Worm (Caenorhabditis elegans) whole organism, young adult: ENCODE measurements around the gene Y38E10A.34.

ENCODE experiments used
- B0336.3 ChIP-seq: fragments of 200-800 bp; sonication (Bioruptor generic); IDR thresholded peaks from 2 replicates; pipeline ENCODE4 v1.3.6; 2022; ENCODE audit warnings: missing genetic modification characterization, missing compliant biosample characterization
- C17E4.6 ChIP-seq: fragments of 200-800 bp; sonication (Bioruptor generic); IDR thresholded peaks from 2 replicates; pipeline ENCODE4 v1.3.6; 2022; ENCODE audit warnings: missing genetic modification reagents, missing genetic modification characterization, missing compliant biosample characterization
- F22D6.2 ChIP-seq: sonication (generic microtip); optimal IDR thresholded peaks from 2 replicates; lab custom pipeline; 2016; ENCODE audit warnings: mild to moderate bottlenecking, missing genetic modification characterization, missing compliant biosample characterization
- F39B2.1 ChIP-seq: fragments of 200-800 bp; sonication (Bioruptor generic); IDR thresholded peaks from 2 replicates; pipeline ENCODE4 v1.3.6; 2022; ENCODE audit warnings: missing genetic modification reagents, missing genetic modification characterization, missing compliant biosample characterization
- F49E8.2 ChIP-seq: sonication (generic microtip); optimal IDR thresholded peaks from 3 replicates; lab custom pipeline; 2017; ENCODE audit warnings: missing genetic modification characterization, mild to moderate bottlenecking, missing compliant biosample characterization, antibody characterized with exemption, moderate library complexity; ENCODE audit not compliant: insufficient read depth
- F52B5.7 ChIP-seq: sonication (generic microtip); optimal IDR thresholded peaks from 2 replicates; lab custom pipeline; 2016; ENCODE audit warnings: mild to moderate bottlenecking, missing genetic modification characterization, missing compliant biosample characterization
- K11D2.4 ChIP-seq: fragments of 200-800 bp; sonication (Bioruptor generic); IDR thresholded peaks from 2 replicates; pipeline ENCODE4 v1.3.6; 2022; ENCODE audit warnings: missing genetic modification reagents, missing genetic modification characterization, missing compliant biosample characterization
- Y56A3A.18 ChIP-seq: fragments of 200-800 bp; sonication (Bioruptor generic); IDR thresholded peaks from 2 replicates; pipeline ENCODE4 v1.3.6; 2022; ENCODE audit warnings: missing genetic modification reagents, missing genetic modification characterization, missing compliant biosample characterization
- akir-1 ChIP-seq: fragments of 200-800 bp; sonication (Bioruptor generic); optimal IDR thresholded peaks from 2 replicates; lab custom pipeline; 2018; ENCODE audit warnings: mild to moderate bottlenecking, missing genetic modification characterization, moderate library complexity, missing compliant biosample characterization
- attf-6 ChIP-seq: fragments of 200-800 bp; sonication (Bioruptor generic); IDR thresholded peaks from 2 replicates; pipeline ENCODE4 v1.3.6; 2022; ENCODE audit warnings: missing genetic modification reagents, missing genetic modification characterization, missing compliant biosample characterization
- bed-1 ChIP-seq: fragments of 200-800 bp; sonication (Bioruptor generic); IDR thresholded peaks from 2 replicates; pipeline ENCODE4 v1.3.6; 2022; ENCODE audit warnings: missing genetic modification reagents, missing genetic modification characterization, missing compliant biosample characterization
- bed-2 ChIP-seq: fragments of 200-800 bp; sonication (Bioruptor generic); IDR thresholded peaks from 2 replicates; pipeline ENCODE4 v1.3.6; 2022; ENCODE audit warnings: missing genetic modification reagents, missing genetic modification characterization, missing compliant biosample characterization
- ccch-3 ChIP-seq: fragments of 200-800 bp; sonication (Bioruptor generic); optimal IDR thresholded peaks from 2 replicates; lab custom pipeline; 2018; ENCODE audit warnings: mild to moderate bottlenecking, missing genetic modification characterization, missing compliant biosample characterization
- cebp-1 ChIP-seq, 2 experiments: fragments of 200-800 bp in 1 of 2; sonication (Bioruptor generic) in 1 of 2; sonication (generic microtip) in 1 of 2; IDR thresholded peaks in 1 of 2; optimal IDR thresholded peaks in 1 of 2; 2 replicates each; pipeline versions ENCODE4 v1.3.6 to Lab custom; 2017 to 2022; ENCODE audit warnings: missing compliant biosample characterization in 2 of 2, missing genetic modification characterization in 2 of 2, mild to moderate bottlenecking in 1 of 2, missing genetic modification reagents in 1 of 2, moderate library complexity in 1 of 2
- cebp-2 ChIP-seq: fragments of 200-800 bp; sonication (Bioruptor generic); IDR thresholded peaks from 2 replicates; pipeline ENCODE4 v1.3.6; 2022; ENCODE audit warnings: missing genetic modification characterization, missing compliant biosample characterization
- ceh-100 ChIP-seq: fragments of 200-800 bp; sonication (Bioruptor generic); IDR thresholded peaks from 2 replicates; pipeline ENCODE4 v1.3.6; 2022; ENCODE audit warnings: missing genetic modification reagents, missing genetic modification characterization, missing compliant biosample characterization
- ceh-27 ChIP-seq: fragments of 200-800 bp; sonication (Bioruptor generic); optimal IDR thresholded peaks from 2 replicates; lab custom pipeline; 2018; ENCODE audit warnings: mild to moderate bottlenecking, missing genetic modification characterization, moderate library complexity, missing compliant biosample characterization
- ceh-40 ChIP-seq: fragments of 200-800 bp; sonication (Bioruptor generic); IDR thresholded peaks from 2 replicates; pipeline ENCODE4 v1.3.6; 2022; ENCODE audit warnings: missing genetic modification characterization, missing compliant biosample characterization
- ceh-58 ChIP-seq: fragments of 200-800 bp; sonication (Bioruptor generic); IDR thresholded peaks from 2 replicates; pipeline ENCODE4 v1.3.6; 2022; ENCODE audit warnings: missing genetic modification characterization, missing compliant biosample characterization
- chd-7 ChIP-seq: sonication (generic microtip); optimal IDR thresholded peaks from 2 replicates; lab custom pipeline; 2016; ENCODE audit warnings: mild to moderate bottlenecking, missing genetic modification characterization, moderate library complexity, missing compliant biosample characterization
- efl-1 ChIP-seq: fragments of 150-350 bp; optimal IDR thresholded peaks from 2 replicates; lab custom pipeline; 2014; ENCODE audit warnings: missing biosample characterization, missing genetic modification reagents, missing genetic modification characterization
- egl-44 ChIP-seq: fragments of 200-800 bp; sonication (Bioruptor generic); IDR thresholded peaks from 2 replicates; pipeline ENCODE4 v1.3.6; 2022; ENCODE audit warnings: missing genetic modification reagents, missing genetic modification characterization, missing compliant biosample characterization
- him-1 ChIP-seq: sonication (generic microtip); optimal IDR thresholded peaks from 2 replicates; lab custom pipeline; 2016; ENCODE audit warnings: missing genotype, missing genetic modification reagents, missing genetic modification characterization, missing compliant biosample characterization
- hlh-12 ChIP-seq: sonication (generic microtip); optimal IDR thresholded peaks from 2 replicates; lab custom pipeline; 2016; ENCODE audit warnings: missing genetic modification characterization, missing compliant biosample characterization
- hrde-1 ChIP-seq: sonication (generic microtip); optimal IDR thresholded peaks from 2 replicates; lab custom pipeline; 2016; ENCODE audit warnings: missing genetic modification characterization, mild to moderate bottlenecking, missing compliant biosample characterization, moderate library complexity, missing genotype, missing genetic modification reagents, borderline replicate concordance
- let-607 ChIP-seq, 2 experiments: fragments of 200-800 bp in 1 of 2; sonication (Bioruptor generic) in 1 of 2; sonication (generic microtip) in 1 of 2; optimal IDR thresholded peaks; 2 replicates each; lab custom pipeline; 2016 to 2018; ENCODE audit warnings: mild to moderate bottlenecking in 2 of 2, missing compliant biosample characterization in 2 of 2, missing genetic modification characterization in 2 of 2, moderate library complexity in 2 of 2, missing genotype in 1 of 2
- lsl-1 ChIP-seq: fragments of 200-800 bp; sonication (Bioruptor generic); optimal IDR thresholded peaks from 2 replicates; lab custom pipeline; 2018; ENCODE audit warnings: mild to moderate bottlenecking, missing genetic modification characterization, moderate library complexity, missing compliant biosample characterization
- madf-6 ChIP-seq: fragments of 200-800 bp; sonication (Bioruptor generic); IDR thresholded peaks from 2 replicates; pipeline ENCODE4 v1.3.6; 2022; ENCODE audit warnings: missing genetic modification reagents, missing genetic modification characterization, missing compliant biosample characterization
- mxl-1 ChIP-seq: sonication (generic microtip); optimal IDR thresholded peaks from 2 replicates; lab custom pipeline; 2016; ENCODE audit warnings: missing genetic modification characterization, missing compliant biosample characterization
- nfya-1 ChIP-seq: sonication (generic microtip); optimal IDR thresholded peaks from 2 replicates; lab custom pipeline; 2017; ENCODE audit warnings: antibody characterized with exemption, missing compliant biosample characterization, missing genetic modification characterization, borderline replicate concordance; ENCODE audit not compliant: insufficient read depth
- nfya-2 ChIP-seq: fragments of 200-800 bp; sonication (Bioruptor generic); IDR thresholded peaks from 2 replicates; pipeline ENCODE4 v1.3.6; 2022; ENCODE audit warnings: missing genetic modification reagents, missing genetic modification characterization, missing compliant biosample characterization
- nfyb-1 ChIP-seq: fragments of 200-800 bp; sonication (Bioruptor generic); IDR thresholded peaks from 2 replicates; pipeline ENCODE4 v1.3.6; 2022; ENCODE audit warnings: missing genetic modification reagents, missing genetic modification characterization, missing compliant biosample characterization
- nhr-120 ChIP-seq: fragments of 200-800 bp; sonication (Bioruptor generic); IDR thresholded peaks from 2 replicates; pipeline ENCODE4 v1.3.6; 2022; ENCODE audit warnings: missing genetic modification characterization, missing compliant biosample characterization
- rcor-1 ChIP-seq: fragments of 200-800 bp; sonication (Bioruptor generic); IDR thresholded peaks from 2 replicates; pipeline ENCODE4 v1.3.6; 2022; ENCODE audit warnings: missing genetic modification reagents, missing genetic modification characterization, missing compliant biosample characterization
- sdz-38 ChIP-seq: sonication (generic microtip); optimal IDR thresholded peaks from 2 replicates; lab custom pipeline; 2016; ENCODE audit warnings: missing genotype, missing genetic modification characterization, missing compliant biosample characterization
- somi-1 ChIP-seq: fragments of 200-800 bp; sonication (Bioruptor generic); optimal IDR thresholded peaks from 2 replicates; lab custom pipeline; 2018; ENCODE audit warnings: mild to moderate bottlenecking, missing genetic modification characterization, missing compliant biosample characterization
- tbp1 ChIP-seq: fragments of 200-800 bp; sonication (Bioruptor generic); optimal IDR thresholded peaks from 2 replicates; lab custom pipeline; 2018; ENCODE audit warnings: mild to moderate bottlenecking, missing genetic modification characterization, missing compliant biosample characterization
- ztf-22 ChIP-seq: fragments of 200-800 bp; sonication (Bioruptor generic); optimal IDR thresholded peaks from 2 replicates; lab custom pipeline; 2018; ENCODE audit warnings: mild to moderate bottlenecking, missing genetic modification characterization, moderate library complexity, missing compliant biosample characterization
- ztf-6 ChIP-seq: fragments of 200-800 bp; sonication (Bioruptor generic); IDR thresholded peaks from 2 replicates; pipeline ENCODE4 v1.3.6; 2022; ENCODE audit warnings: missing genetic modification reagents, missing genetic modification characterization, missing compliant biosample characterization

The Y38E10A.34 gene

ce11 chrII:12616081-12616480 lies 14.9 kb upstream of the Y38E10A.34 start, which contains the start of gene nspe-6:
Gene nspe-6 (minus strand): TSS chrII:12616181.
- TF ChIP-seq egl-44 (no peak), rcor-1 (no peak), F52B5.7 (tag; lab: Kevin White, UChicago) (no peak), cebp-2 (no peak), nfya-2 (GFP tag; lab: Robert Waterston, UW) (no peak), bed-2 (GFP tag; lab: Robert Waterston, UW) (no peak), nfyb-1 (no peak), ceh-58 (GFP tag; lab: Robert Waterston, UW) (no peak), efl-1 (no peak), hlh-12 (tag; lab: Kevin White, UChicago) (no peak), Y56A3A.18 (GFP tag; lab: Robert Waterston, UW) (no peak), akir-1 (GFP tag; lab: Kevin White, UChicago) (no peak), F39B2.1 (GFP tag; lab: Robert Waterston, UW) (no peak), madf-6 (GFP tag; lab: Robert Waterston, UW) (no peak), somi-1 (GFP tag; lab: Kevin White, UChicago) (no peak)

ce11 chrII:12617586-12617985 lies 13.4 kb upstream of the Y38E10A.34 start, which contains the start of gene nspe-3:
Gene nspe-3 (plus strand): TSS chrII:12617886.
- TF ChIP-seq ceh-40 (GFP tag; lab: Robert Waterston, UW) = no peak
- no peak for TF ChIP-seq F49E8.2 (tag; lab: Kevin White, UChicago)
- no peak for TF ChIP-seq cebp-1 (GFP tag; IDR thresholded peaks at IDR 0.05; lab: Robert Waterston, UW)
- TF ChIP-seq cebp-1 (tag; optimal IDR thresholded peaks at IDR 0.05; lab: Kevin White, UChicago) = no peak
- no peak for TF ChIP-seq K11D2.4 (GFP tag; lab: Robert Waterston, UW)
- TF ChIP-seq rcor-1 = no peak

ce11 chrII:12619288-12619687 lies 11.7 kb upstream of the Y38E10A.34 start, which contains the start of gene nspe-2:
Gene nspe-2 (minus strand): TSS chrII:12619388.
- TF ChIP-seq egl-44 (no peak), ccch-3 (GFP tag; lab: Kevin White, UChicago) (no peak), C17E4.6 (GFP tag; lab: Robert Waterston, UW) (no peak), sdz-38 (tag; lab: Kevin White, UChicago) (no peak), cebp-1 (GFP tag; IDR thresholded peaks at IDR 0.05; lab: Robert Waterston, UW) (no peak), cebp-1 (tag; optimal IDR thresholded peaks at IDR 0.05; lab: Kevin White, UChicago) (no peak), mxl-1 (tag; lab: Kevin White, UChicago) (no peak), let-607 (tag; optimal IDR thresholded peaks at IDR 0.05; lab: Kevin White, UChicago) (no peak), nfya-1 (no peak), bed-1 (no peak), chd-7 (tag; lab: Kevin White, UChicago) (no peak), F22D6.2 (tag; lab: Kevin White, UChicago) (no peak), B0336.3 (GFP tag; lab: Robert Waterston, UW) (no peak), ztf-22 (GFP tag; lab: Kevin White, UChicago) (no peak), tbp1 (GFP tag; lab: Kevin White, UChicago) (no peak), ceh-27 (GFP tag; lab: Kevin White, UChicago) (no peak), lsl-1 (GFP tag; lab: Kevin White, UChicago) (no peak)

ce11 chrII:12620764-12621163 lies 10.2 kb upstream of the Y38E10A.34 start, which contains the start of gene nspe-1:
Gene nspe-1 (minus strand): TSS chrII:12620864.
- no peak for TF ChIP-seq him-1
- no peak for TF ChIP-seq ceh-100 (GFP tag; lab: Robert Waterston, UW)
- no peak for TF ChIP-seq somi-1 (GFP tag; lab: Kevin White, UChicago)
- TF ChIP-seq nhr-120 (GFP tag; lab: Robert Waterston, UW) = no peak
- TF ChIP-seq hrde-1 (tag; lab: Kevin White, UChicago) = no peak
- TF ChIP-seq attf-6 (GFP tag; lab: Robert Waterston, UW) = no peak
- TF ChIP-seq ztf-6 = no peak
- TF ChIP-seq, all 124 proteins: peak for 0
